Worm (Caenorhabditis elegans) whole organism, L3 larva: ENCODE results near the gene C08B6.11.

Experiments
- R02D3.7 ChIP-seq: fragments of 150-350 bp; optimal IDR thresholded peaks from 2 replicates; lab custom pipeline; 2014; ENCODE audit warnings: missing biosample characterization, missing genetic modification characterization
- ZK546.5 ChIP-seq: sonication (generic microtip); optimal IDR thresholded peaks from 2 replicates; lab custom pipeline; 2017; ENCODE audit warnings: missing biosample characterization, missing genetic modification characterization
- aly-2 ChIP-seq: fragments of 150-350 bp; optimal IDR thresholded peaks from 2 replicates; lab custom pipeline; 2014; ENCODE audit warnings: missing biosample characterization, missing genetic modification characterization
- ama-1 ChIP-seq: fragments of 150-350 bp; optimal IDR thresholded peaks from 2 replicates; lab custom pipeline; 2018
- ceh-16 ChIP-seq: sonication (generic microtip); optimal IDR thresholded peaks from 2 replicates; lab custom pipeline; 2017; ENCODE audit warnings: missing biosample characterization, missing genetic modification characterization
- ceh-82 ChIP-seq: fragments of 150-350 bp; optimal IDR thresholded peaks from 2 replicates; lab custom pipeline; 2014; ENCODE audit warnings: missing biosample characterization, missing genetic modification characterization
- ceh-9 ChIP-seq: sonication (generic microtip); optimal IDR thresholded peaks from 2 replicates; lab custom pipeline; 2018; ENCODE audit warnings: missing biosample characterization, missing genetic modification characterization
- daf-12 ChIP-seq: fragments of 150-350 bp; optimal IDR thresholded peaks from 2 replicates; lab custom pipeline; 2014; ENCODE audit warnings: missing biosample characterization, missing genetic modification reagents, missing genetic modification characterization
- elt-1 ChIP-seq: fragments of 150-350 bp; optimal IDR thresholded peaks from 2 replicates; lab custom pipeline; 2014; ENCODE audit warnings: missing biosample characterization, missing genetic modification characterization
- elt-2 ChIP-seq: sonication (generic microtip); optimal IDR thresholded peaks from 2 replicates; lab custom pipeline; 2016; ENCODE audit warnings: missing genetic modification reagents, mild to moderate bottlenecking, missing genetic modification characterization, missing compliant biosample characterization
- elt-3 ChIP-seq, 3 experiments: fragments of 150-350 bp in 1 of 3; sonication (generic microtip) in 2 of 3; optimal IDR thresholded peaks; 2 replicates in 2 of 3; 4 replicates in 1 of 3; lab custom pipeline; 2014 to 2017; ENCODE audit warnings: missing biosample characterization in 3 of 3, missing genetic modification characterization in 3 of 3
- fkh-10 ChIP-seq: sonication (generic microtip); optimal IDR thresholded peaks from 2 replicates; lab custom pipeline; 2017; ENCODE audit warnings: missing biosample characterization, missing genetic modification reagents, missing genetic modification characterization
- fos-1 ChIP-seq: fragments of 150-350 bp; optimal IDR thresholded peaks from 2 replicates; lab custom pipeline; 2014; ENCODE audit warnings: missing biosample characterization, missing genetic modification characterization
- jun-1 ChIP-seq: fragments of 150-350 bp; optimal IDR thresholded peaks from 2 replicates; lab custom pipeline; 2014; ENCODE audit warnings: missing biosample characterization, missing genetic modification reagents, missing genetic modification characterization
- lin-15B ChIP-seq: fragments of 150-350 bp; optimal IDR thresholded peaks from 2 replicates; lab custom pipeline; 2014; ENCODE audit warnings: missing biosample characterization, missing genetic modification characterization
- lin-39 ChIP-seq: fragments of 150-350 bp; optimal IDR thresholded peaks from 2 replicates; lab custom pipeline; 2018; ENCODE audit warnings: missing biosample characterization, missing genetic modification reagents, missing genetic modification characterization
- lsy-12 ChIP-seq: sonication (generic microtip); optimal IDR thresholded peaks from 2 replicates; lab custom pipeline; 2016; ENCODE audit warnings: mild to moderate bottlenecking, missing genetic modification characterization, missing compliant biosample characterization
- mdl-1 ChIP-seq: fragments of 150-350 bp; optimal IDR thresholded peaks from 2 replicates; lab custom pipeline; 2014; ENCODE audit warnings: missing biosample characterization, missing genetic modification characterization
- mml-1 ChIP-seq: fragments of 150-350 bp; sonication (generic microtip); optimal IDR thresholded peaks from 3 replicates; lab custom pipeline; 2014; ENCODE audit warnings: missing biosample characterization, missing genetic modification characterization
- nfya-1 ChIP-seq: sonication (generic microtip); optimal IDR thresholded peaks from 2 replicates; lab custom pipeline; 2017; ENCODE audit warnings: missing genetic modification characterization, mild to moderate bottlenecking, missing compliant biosample characterization, antibody characterized with exemption, moderate library complexity; ENCODE audit not compliant: insufficient read depth
- nhr-11 ChIP-seq: fragments of 150-350 bp; optimal IDR thresholded peaks from 2 replicates; lab custom pipeline; 2014; ENCODE audit warnings: missing biosample characterization, missing genetic modification characterization
- nhr-12 ChIP-seq: fragments of 150-350 bp; optimal IDR thresholded peaks from 2 replicates; lab custom pipeline; 2014; ENCODE audit warnings: missing biosample characterization, missing genetic modification characterization
- nhr-237 ChIP-seq: fragments of 150-350 bp; optimal IDR thresholded peaks from 2 replicates; lab custom pipeline; 2014; ENCODE audit warnings: missing biosample characterization, missing genetic modification characterization
- nhr-25 ChIP-seq: sonication (generic microtip); optimal IDR thresholded peaks from 2 replicates; lab custom pipeline; 2017; ENCODE audit warnings: missing biosample characterization, missing genetic modification characterization
- nhr-43 ChIP-seq: sonication (generic microtip); optimal IDR thresholded peaks from 2 replicates; lab custom pipeline; 2016; ENCODE audit warnings: mild to moderate bottlenecking, missing genetic modification characterization, missing compliant biosample characterization; ENCODE audit not compliant: poor library complexity, severe bottlenecking
- nhr-67 ChIP-seq: fragments of 150-350 bp; optimal IDR thresholded peaks from 2 replicates; lab custom pipeline; 2014; ENCODE audit warnings: missing biosample characterization, missing genetic modification characterization
- pha-4 ChIP-seq: fragments of 150-350 bp; optimal IDR thresholded peaks from 2 replicates; lab custom pipeline; 2014; ENCODE audit warnings: missing biosample characterization, missing genetic modification reagents, missing genetic modification characterization
- sea-2 ChIP-seq: fragments of 150-350 bp; sonication (generic microtip); optimal IDR thresholded peaks from 4 replicates; lab custom pipeline; 2014; ENCODE audit warnings: missing biosample characterization, missing genetic modification reagents, missing genetic modification characterization
- tbx-2 ChIP-seq: sonication (generic microtip); optimal IDR thresholded peaks from 2 replicates; lab custom pipeline; 2016; ENCODE audit warnings: mild to moderate bottlenecking, missing genetic modification characterization, missing compliant biosample characterization
- unc-39 ChIP-seq: sonication (generic microtip); optimal IDR thresholded peaks from 4 replicates; lab custom pipeline; 2017; ENCODE audit warnings: missing biosample characterization, missing genetic modification characterization
- unc-62 ChIP-seq: fragments of 150-350 bp; sonication (generic microtip); optimal IDR thresholded peaks from 4 replicates; lab custom pipeline; 2014; ENCODE audit warnings: missing biosample characterization, missing genetic modification reagents, missing genetic modification characterization
- ztf-11 ChIP-seq: fragments of 150-350 bp; optimal IDR thresholded peaks from 2 replicates; lab custom pipeline; 2014; ENCODE audit warnings: missing biosample characterization, missing genetic modification characterization
- ztf-4 ChIP-seq: fragments of 150-350 bp; optimal IDR thresholded peaks from 2 replicates; lab custom pipeline; 2014; ENCODE audit warnings: missing biosample characterization, missing genetic modification characterization

Gene C08B6.11

DNA sequence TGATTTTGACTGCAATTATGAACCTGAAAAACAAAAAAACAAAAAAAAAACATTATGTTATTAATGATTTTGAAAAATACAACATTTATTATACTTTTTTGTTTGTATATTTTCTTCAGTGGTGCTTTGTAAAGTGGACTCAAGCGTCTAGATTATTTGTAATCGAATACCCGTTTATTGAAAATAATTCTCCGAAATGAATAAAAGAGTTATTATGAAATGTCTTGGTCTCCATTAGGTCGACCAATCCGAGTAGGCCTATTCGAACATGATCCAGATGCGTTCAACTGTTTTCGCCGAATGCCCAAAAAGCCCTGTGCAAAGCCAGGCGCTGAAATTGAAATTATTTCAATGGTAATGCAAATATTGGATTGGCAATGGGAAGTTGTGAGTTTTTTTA lies 10.1 kb downstream of the C08B6.11 start, which contains the start of gene C08B6.5:
TSS of gene C08B6.5 (plus strand) at position 301 of the 400 bp plus-strand sequence.
- no peak for TF ChIP-seq ztf-4 (tag; lab: Kevin White, UChicago)
- no peak for TF ChIP-seq nfya-1
- no peak for TF ChIP-seq R02D3.7 (tag; lab: Kevin White, UChicago)
- no peak for TF ChIP-seq elt-1 (tag; lab: Kevin White, UChicago)
- TF ChIP-seq fos-1 (tag; lab: Kevin White, UChicago), result no peak
- TF ChIP-seq pha-4, result no peak
- no peak for TF ChIP-seq tbx-2 (tag; lab: Kevin White, UChicago)
- no peak for TF ChIP-seq aly-2 (tag; lab: Kevin White, UChicago)
- no peak for TF ChIP-seq daf-12 (tag; lab: Kevin White, UChicago)
- no peak for TF ChIP-seq ZK546.5 (tag; lab: Kevin White, UChicago)
- no peak for TF ChIP-seq mdl-1 (tag; lab: Kevin White, UChicago)
- no peak for TF ChIP-seq ama-1 (lab: Kevin White, UChicago)
- TF ChIP-seq ztf-11 (tag; lab: Kevin White, UChicago), result no peak
- no peak for TF ChIP-seq fkh-10 (GFP tag; lab: Kevin White, UChicago)
- no peak for TF ChIP-seq ceh-82 (tag; lab: Kevin White, UChicago)
- TF ChIP-seq, all 47 proteins: peak for 0

ce11 chrV:10120898-10121297 lies 13.5 kb downstream of the C08B6.11 start, which contains the start of gene srxa-18:
srxa-18 (minus strand) TSS chrV:10120997.
- TF ChIP-seq ceh-9 (no peak), fkh-10 (GFP tag; lab: Kevin White, UChicago) (no peak), ZK546.5 (tag; lab: Kevin White, UChicago) (no peak), nhr-237 (tag; lab: Kevin White, UChicago) (no peak), nhr-25 (tag; lab: Kevin White, UChicago) (no peak), nhr-12 (no peak), mml-1 (tag; lab: Kevin White, UChicago) (no peak), lin-15B (tag; lab: Kevin White, UChicago) (no peak), unc-62 (GFP tag; lab: Kevin White, UChicago) (no peak), nfya-1 (no peak), elt-3 (tag; optimal IDR thresholded peaks at IDR 0.05; lab: Kevin White, UChicago) (no peak), aly-2 (tag; lab: Kevin White, UChicago) (no peak), nhr-43 (no peak), lsy-12 (tag; lab: Kevin White, UChicago) (no peak), jun-1 (no peak), elt-2 (tag; lab: Kevin White, UChicago) (no peak), ztf-11 (tag; lab: Kevin White, UChicago) (no peak), lin-39 (tag; lab: Kevin White, UChicago) (no peak)

DNA sequence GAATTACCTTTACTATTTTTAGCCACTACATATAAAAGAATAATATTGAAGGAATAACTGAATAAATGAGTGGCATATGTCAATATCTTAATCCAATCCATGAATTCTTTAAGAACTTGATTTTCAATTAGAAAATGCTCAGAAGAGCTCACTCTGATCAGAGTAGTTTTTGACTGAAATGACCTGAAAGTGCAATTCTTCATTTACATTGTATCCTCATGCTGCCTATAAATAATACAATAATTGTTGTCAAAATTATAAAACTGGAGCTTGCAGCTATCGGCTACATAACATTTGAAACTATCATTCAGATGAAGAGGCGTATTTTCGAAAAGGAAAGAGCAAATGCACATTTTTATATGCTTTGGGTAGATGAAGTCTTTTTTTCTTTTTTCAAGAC lies 15.3 kb downstream of the C08B6.11 start, which contains the start of gene srxa-19:
TSS of gene srxa-19 (minus strand) at position 101 of the 400 bp plus-strand sequence.
- no peak for TF ChIP-seq ZK546.5 (tag; lab: Kevin White, UChicago)
- TF ChIP-seq fos-1 (tag; lab: Kevin White, UChicago), result no peak
- no peak for TF ChIP-seq ztf-4 (tag; lab: Kevin White, UChicago)
- no peak for TF ChIP-seq nhr-11 (tag; lab: Kevin White, UChicago)
- TF ChIP-seq aly-2 (tag; lab: Kevin White, UChicago), result no peak
- TF ChIP-seq sea-2 (GFP tag; lab: Kevin White, UChicago), result no peak
- no peak for TF ChIP-seq nhr-67 (tag; lab: Kevin White, UChicago)
- no peak for TF ChIP-seq R02D3.7 (tag; lab: Kevin White, UChicago)
- TF ChIP-seq elt-1 (tag; lab: Kevin White, UChicago), result no peak
- TF ChIP-seq tbx-2 (tag; lab: Kevin White, UChicago), result no peak
- no peak for TF ChIP-seq jun-1
- TF ChIP-seq ceh-16, result no peak
- TF ChIP-seq elt-3 (tag; optimal IDR thresholded peaks at IDR 0.05; lab: Kevin White, UChicago), result no peak
- TF ChIP-seq mdl-1 (tag; lab: Kevin White, UChicago), result no peak
- TF ChIP-seq pha-4, result no peak
- TF ChIP-seq unc-39 (tag; lab: Kevin White, UChicago), result no peak
- no peak for TF ChIP-seq lin-39 (tag; lab: Kevin White, UChicago)
- TF ChIP-seq lsy-12 (tag; lab: Kevin White, UChicago), result no peak

- TF ChIP-seq elt-1 (tag; lab: Kevin White, UChicago), result no peak
Observed at ce11 chrV:10123324-10123723, 15.9 kb downstream of the C08B6.11 start, which contains the start of gene C08B6.6. C08B6.6 (plus strand) TSS chrV:10123624.
